Fruit fly (Drosophila melanogaster) S2 (cell line): Measurements from ENCODE around the gene Ppt2.

ENCODE experiments used
- CG8478 ChIP-seq: fragments of >200 bp; optimal IDR thresholded peaks from 2 replicates; lab custom pipeline; 2018
- CTCF ChIP-seq, 2 experiments: fragments of >200 bp; optimal IDR thresholded peaks; 2 replicates each; lab custom pipeline; 2018

DNA sequence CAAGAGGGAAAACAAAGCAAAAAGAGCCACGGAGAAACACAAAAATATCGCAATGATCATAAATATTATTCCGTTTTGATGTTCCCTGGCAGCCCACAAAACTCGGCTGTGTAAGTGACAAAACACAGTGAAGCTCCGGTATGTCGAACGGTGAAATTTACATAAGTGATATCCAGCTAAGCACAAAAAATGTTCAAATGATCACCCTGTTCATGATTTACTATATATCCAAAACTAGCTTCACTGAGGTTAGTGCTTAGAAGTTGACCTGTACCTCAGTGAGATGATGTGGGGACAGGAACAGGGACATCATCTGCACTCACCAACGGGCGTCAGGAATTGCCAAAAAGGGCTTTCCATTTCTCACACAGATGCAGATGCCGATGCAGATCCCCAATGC, 26.0 kb downstream of the Ppt2 start:
- no peak for TF ChIP-seq CG8478 (lab: Kevin White, UChicago)
- no peak for TF ChIP-seq CTCF (optimal IDR thresholded peaks at IDR 0.05; lab: Kevin White, UChicago)
